Fruit fly (Drosophila melanogaster) whole organism, embryonic: ENCODE measurements around the gene Ugt305A1.

ENCODE experiments used
- CG10366 ChIP-seq: fragments of 200-800 bp; sonication (Bioruptor generic); IDR thresholded peaks from 2 replicates; pipeline ENCODE4 v1.3.6; 2022; ENCODE audit warnings: missing biosample characterization, missing genetic modification characterization
- CG11085 ChIP-seq: fragments of 200-800 bp; sonication (Bioruptor generic); IDR thresholded peaks from 2 replicates; pipeline ENCODE4 v1.3.6; 2022; ENCODE audit warnings: missing biosample characterization, missing genetic modification characterization
- CG14050 ChIP-seq: fragments of 200-800 bp; sonication (Bioruptor generic); IDR thresholded peaks from 3 replicates; pipeline ENCODE4 v1.3.6; 2022; ENCODE audit warnings: missing biosample characterization, missing genetic modification characterization
- CG17186 ChIP-seq: fragments of 200-800 bp; sonication (Bioruptor generic); optimal IDR thresholded peaks from 3 replicates; lab custom pipeline; 2017; ENCODE audit warnings: missing biosample characterization, missing genetic modification reagents, missing genetic modification characterization
- CG17328 ChIP-seq: fragments of 200-800 bp; sonication (Bioruptor generic); IDR thresholded peaks from 2 replicates; pipeline ENCODE4 v1.3.6; 2022; ENCODE audit warnings: missing biosample characterization, missing genetic modification characterization
- CG17361 ChIP-seq: fragments of 200-800 bp; sonication (Bioruptor generic); IDR thresholded peaks from 3 replicates; pipeline ENCODE4 v1.3.6; 2022; ENCODE audit warnings: missing biosample characterization, missing genetic modification characterization
- CG18011 ChIP-seq: fragments of 200-800 bp; sonication (Bioruptor generic); optimal IDR thresholded peaks from 2 replicates; lab custom pipeline; 2017; ENCODE audit warnings: missing biosample characterization, missing genetic modification characterization, mild to moderate bottlenecking, moderate library complexity, missing genotype
- CG18599 ChIP-seq: fragments of 200-800 bp; sonication (Bioruptor generic); optimal IDR thresholded peaks from 3 replicates; lab custom pipeline; 2017; ENCODE audit warnings: missing biosample characterization, missing genetic modification characterization, mild to moderate bottlenecking, moderate library complexity, missing genetic modification reagents
- CG2678 ChIP-seq: fragments of 200-800 bp; sonication (Bioruptor generic); optimal IDR thresholded peaks from 3 replicates; lab custom pipeline; 2019; ENCODE audit warnings: missing biosample characterization, mild to moderate bottlenecking, missing genetic modification characterization, moderate library complexity
- CG2889 ChIP-seq: fragments of 200-800 bp; sonication (Bioruptor generic); IDR thresholded peaks from 3 replicates; pipeline ENCODE4 v1.3.6; 2022; ENCODE audit warnings: missing biosample characterization, missing genetic modification characterization
- CG32772 ChIP-seq: fragments of 200-800 bp; sonication (Bioruptor generic); IDR thresholded peaks from 2 replicates; pipeline ENCODE4 v1.3.6; 2022; ENCODE audit warnings: missing biosample characterization, missing genetic modification characterization
- CG3995 ChIP-seq: fragments of 200-800 bp; sonication (Bioruptor generic); optimal IDR thresholded peaks from 3 replicates; lab custom pipeline; 2016; ENCODE audit warnings: missing biosample characterization, missing genetic modification characterization
- CG4707 ChIP-seq: fragments of 200-800 bp; sonication (Bioruptor generic); optimal IDR thresholded peaks from 2 replicates; lab custom pipeline; 2018; ENCODE audit warnings: missing biosample characterization, mild to moderate bottlenecking, missing genetic modification characterization, moderate library complexity
- CG5953 ChIP-seq: fragments of 200-800 bp; sonication (Bioruptor generic); IDR thresholded peaks from 2 replicates; pipeline ENCODE4 v1.3.6; 2022; ENCODE audit warnings: missing biosample characterization, missing genetic modification characterization
- CG6272 ChIP-seq: fragments of 200-800 bp; sonication (Bioruptor generic); IDR thresholded peaks from 2 replicates; pipeline ENCODE4 v1.3.6; 2022; ENCODE audit warnings: missing biosample characterization, missing genetic modification characterization
- CG6813 ChIP-seq: fragments of 200-800 bp; sonication (Bioruptor generic); optimal IDR thresholded peaks from 2 replicates; lab custom pipeline; 2017; ENCODE audit warnings: missing biosample characterization, missing genetic modification characterization, mild to moderate bottlenecking, moderate library complexity, missing genetic modification reagents
- CG7556 ChIP-seq: fragments of 200-800 bp; sonication (Bioruptor generic); optimal IDR thresholded peaks from 2 replicates; lab custom pipeline; 2017; ENCODE audit warnings: missing biosample characterization, mild to moderate bottlenecking, missing genetic modification characterization
- CG7786 ChIP-seq: fragments of 200-800 bp; sonication (Bioruptor generic); optimal IDR thresholded peaks from 2 replicates; lab custom pipeline; 2016; ENCODE audit warnings: missing biosample characterization, missing genetic modification characterization
- CG9609 ChIP-seq: fragments of 200-800 bp; sonication (Bioruptor generic); optimal IDR thresholded peaks from 3 replicates; lab custom pipeline; 2016; ENCODE audit warnings: missing biosample characterization, missing genetic modification characterization
- CG9817 ChIP-seq: fragments of 200-800 bp; sonication (Bioruptor generic); optimal IDR thresholded peaks from 2 replicates; lab custom pipeline; 2018; ENCODE audit warnings: missing biosample characterization, mild to moderate bottlenecking, missing genetic modification characterization, moderate library complexity
- CoRest ChIP-seq: fragments of 200-800 bp; sonication (Bioruptor generic); optimal IDR thresholded peaks from 3 replicates; lab custom pipeline; 2018; ENCODE audit warnings: missing biosample characterization, mild to moderate bottlenecking, missing genetic modification characterization, moderate library complexity
- Dad ChIP-seq: fragments of 200-800 bp; sonication (Bioruptor generic); optimal IDR thresholded peaks from 3 replicates; lab custom pipeline; 2016; ENCODE audit warnings: missing biosample characterization, missing genetic modification characterization
- E2f1 ChIP-seq: fragments of 200-800 bp; sonication (Bioruptor generic); IDR thresholded peaks from 2 replicates; pipeline ENCODE4 v1.3.6; 2022; ENCODE audit warnings: missing biosample characterization, missing genetic modification characterization
- Eip74EF ChIP-seq, 2 experiments: fragments of 200-800 bp in 1 of 2; fragments of >200 bp in 1 of 2; sonication (Bioruptor generic) in 1 of 2; optimal IDR thresholded peaks; 2 replicates each; lab custom pipeline; 2017 to 2019; ENCODE audit warnings: missing biosample characterization in 2 of 2, missing genetic modification characterization in 2 of 2, mild to moderate bottlenecking in 1 of 2, moderate library complexity in 1 of 2
- H15 ChIP-seq: fragments of 200-800 bp; sonication (Bioruptor generic); IDR thresholded peaks from 3 replicates; pipeline ENCODE4 v1.3.6; 2022; ENCODE audit warnings: missing biosample characterization, missing genetic modification characterization
- H2.0 ChIP-seq: fragments of 200-800 bp; sonication (Bioruptor generic); IDR thresholded peaks from 2 replicates; pipeline ENCODE4 v1.3.6; 2022; ENCODE audit warnings: missing biosample characterization, missing genetic modification characterization
- HLH3B ChIP-seq: fragments of 200-800 bp; sonication (Bioruptor generic); IDR thresholded peaks from 2 replicates; pipeline ENCODE4 v1.3.6; 2022; ENCODE audit warnings: missing biosample characterization, missing genetic modification characterization
- Kr ChIP-seq: fragments of 200-800 bp; sonication (Bioruptor generic); optimal IDR thresholded peaks from 2 replicates; lab custom pipeline; 2017; ENCODE audit warnings: missing biosample characterization, mild to moderate bottlenecking, missing genetic modification characterization
- MBD-R2 ChIP-seq: fragments of 200-800 bp; sonication (Bioruptor generic); IDR thresholded peaks from 2 replicates; pipeline ENCODE4 v1.3.6; 2022; ENCODE audit warnings: missing biosample characterization, missing genetic modification characterization
- Ptx1 ChIP-seq: fragments of 200-800 bp; sonication (Bioruptor generic); IDR thresholded peaks from 2 replicates; pipeline ENCODE4 v1.3.6; 2022; ENCODE audit warnings: missing biosample characterization, missing genetic modification characterization
- Ravus ChIP-seq: fragments of 200-800 bp; sonication (Bioruptor generic); IDR thresholded peaks from 2 replicates; pipeline ENCODE4 v1.3.6; 2022; ENCODE audit warnings: missing biosample characterization, missing genetic modification characterization
- Xrp1 ChIP-seq: fragments of 200-800 bp; sonication (Bioruptor generic); IDR thresholded peaks from 2 replicates; pipeline ENCODE4 v1.3.6; 2022; ENCODE audit warnings: missing biosample characterization, missing genetic modification characterization
- ase ChIP-seq: fragments of 200-800 bp; sonication (Bioruptor generic); IDR thresholded peaks from 3 replicates; pipeline ENCODE4 v1.3.6; 2022; ENCODE audit warnings: missing biosample characterization, missing genetic modification characterization
- bcd ChIP-seq: fragments of 200-800 bp; sonication (Bioruptor generic); optimal IDR thresholded peaks from 2 replicates; lab custom pipeline; 2017; ENCODE audit warnings: missing biosample characterization, mild to moderate bottlenecking, missing genetic modification characterization
- cg ChIP-seq: fragments of 200-800 bp; sonication (Bioruptor generic); optimal IDR thresholded peaks from 3 replicates; lab custom pipeline; 2019; ENCODE audit warnings: missing biosample characterization, mild to moderate bottlenecking, missing genetic modification characterization, moderate library complexity
- danr ChIP-seq: fragments of 200-800 bp; sonication (Bioruptor generic); IDR thresholded peaks from 2 replicates; pipeline ENCODE4 v1.3.6; 2022; ENCODE audit warnings: missing biosample characterization, missing genetic modification characterization
- dysf ChIP-seq: fragments of 200-800 bp; sonication (Bioruptor generic); IDR thresholded peaks from 3 replicates; pipeline ENCODE4 v1.3.6; 2022; ENCODE audit warnings: missing biosample characterization, missing genetic modification characterization
- fd102C ChIP-seq: fragments of 200-800 bp; sonication (Bioruptor generic); optimal IDR thresholded peaks from 2 replicates; lab custom pipeline; 2018; ENCODE audit warnings: missing biosample characterization, mild to moderate bottlenecking, missing genetic modification characterization, moderate library complexity
- fd96Cb ChIP-seq: fragments of 200-800 bp; sonication (Bioruptor generic); optimal IDR thresholded peaks from 2 replicates; lab custom pipeline; 2018; ENCODE audit warnings: missing biosample characterization, mild to moderate bottlenecking, missing genetic modification characterization, moderate library complexity
- gsb-n ChIP-seq: fragments of 200-800 bp; sonication (Bioruptor generic); optimal IDR thresholded peaks from 3 replicates; lab custom pipeline; 2018; ENCODE audit warnings: missing biosample characterization, mild to moderate bottlenecking, missing genetic modification characterization
- insv ChIP-seq, 2 experiments: fragments of 200-800 bp; sonication (Bioruptor generic); optimal IDR thresholded peaks; 3 replicates each; lab custom pipeline; 2016 to 2018; ENCODE audit warnings: missing biosample characterization in 2 of 2, missing genetic modification characterization in 2 of 2
- klu ChIP-seq: fragments of 200-800 bp; sonication (Bioruptor generic); IDR thresholded peaks from 2 replicates; pipeline ENCODE4 v1.3.6; 2022; ENCODE audit warnings: missing biosample characterization, missing genetic modification characterization
- peb ChIP-seq: fragments of 200-800 bp; sonication (Bioruptor generic); IDR thresholded peaks from 2 replicates; pipeline ENCODE4 v1.3.6; 2022; ENCODE audit warnings: missing biosample characterization, missing genetic modification characterization
- ranshi ChIP-seq: fragments of 200-800 bp; sonication (Bioruptor generic); IDR thresholded peaks from 2 replicates; pipeline ENCODE4 v1.3.6; 2022; ENCODE audit warnings: missing biosample characterization, missing genetic modification characterization
- rib ChIP-seq: fragments of 200-800 bp; sonication (Bioruptor generic); IDR thresholded peaks from 2 replicates; pipeline ENCODE4 v1.3.6; 2022; ENCODE audit warnings: missing biosample characterization, missing genetic modification characterization
- slbo ChIP-seq: fragments of 200-800 bp; sonication (Bioruptor generic); IDR thresholded peaks from 2 replicates; pipeline ENCODE4 v1.3.6; 2022; ENCODE audit warnings: missing biosample characterization, missing genetic modification characterization
- tio ChIP-seq: fragments of 200-800 bp; sonication (Bioruptor generic); optimal IDR thresholded peaks from 2 replicates; lab custom pipeline; 2017; ENCODE audit warnings: missing biosample characterization, missing genetic modification characterization, inconsistent platforms
- toy ChIP-seq: fragments of 200-800 bp; sonication (Bioruptor generic); IDR thresholded peaks from 2 replicates; pipeline ENCODE4 v1.3.6; 2022; ENCODE audit warnings: missing biosample characterization, missing genetic modification characterization
- vfl ChIP-seq: fragments of 200-800 bp; sonication (Bioruptor generic); optimal IDR thresholded peaks from 2 replicates; lab custom pipeline; 2016; ENCODE audit warnings: missing biosample characterization, missing genetic modification characterization
- zf30C ChIP-seq: fragments of 200-800 bp; sonication (Bioruptor generic); optimal IDR thresholded peaks from 3 replicates; lab custom pipeline; 2018; ENCODE audit warnings: missing biosample characterization, mild to moderate bottlenecking, missing genetic modification characterization
- zfh1 ChIP-seq: fragments of 200-800 bp; sonication (Bioruptor generic); IDR thresholded peaks from 3 replicates; pipeline ENCODE4 v1.3.6; 2022; ENCODE audit warnings: missing biosample characterization, missing genetic modification characterization

Gene Ugt305A1

DNA sequence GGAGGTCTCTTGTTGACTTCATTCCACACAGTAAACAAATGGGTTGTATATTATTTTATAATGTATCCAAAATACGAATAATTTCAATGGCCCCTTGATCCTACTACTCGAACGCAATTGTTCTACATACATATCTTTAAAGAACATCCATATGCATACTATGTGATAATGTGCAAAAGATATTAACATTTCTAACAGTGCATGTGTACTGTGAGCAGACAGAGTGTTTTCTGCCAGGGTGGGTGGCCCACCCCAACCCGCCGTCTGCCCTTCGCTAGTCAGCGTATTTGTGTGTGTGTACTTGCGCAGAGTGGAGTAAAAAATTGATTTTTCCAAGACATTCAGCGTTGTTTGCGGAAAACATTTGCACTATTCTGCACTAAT lies 11.4 kb downstream of the Ugt305A1 start (continued):
- TF ChIP-seq CG17328, result peak; percentile 79
- TF ChIP-seq tio, result peak; percentile 23
- TF ChIP-seq CG3995 (GFP tag; lab: Kevin White, UChicago), result no peak
- peak; percentile 81 for TF ChIP-seq E2f1
- TF ChIP-seq MBD-R2 (GFP tag; lab: Robert Waterston, UW), result peak; percentile 34
- TF ChIP-seq rib (GFP tag; lab: Robert Waterston, UW), result 0 out of 2 replicates have a peak, but pooled peaks have one; percentile 10
- TF ChIP-seq CoRest (tag; lab: Kevin White, UChicago), result no peak
- peak; percentile 78 for TF ChIP-seq Xrp1 (GFP tag; lab: Robert Waterston, UW)
- peak; percentile 61 for TF ChIP-seq CG6813
- TF ChIP-seq peb, result peak; percentile 38; the same call in 1 of the 2 replicates
- TF ChIP-seq danr (GFP tag; lab: Robert Waterston, UW), result peak; percentile 47; the same call in 1 of the 2 replicates
- TF ChIP-seq CG9609, result peak; percentile 45
- peak; percentile 76 for TF ChIP-seq H2.0
- peak; percentile 6 for TF ChIP-seq cg (GFP tag; lab: Kevin White, UChicago)
- TF ChIP-seq dysf (GFP tag; lab: Robert Waterston, UW), result peak; percentile 78
- peak; percentile 87 for TF ChIP-seq zfh1 (GFP tag; lab: Robert Waterston, UW)
- peak; percentile 43; the same call in 1 of the 2 replicates for TF ChIP-seq toy (GFP tag; lab: Robert Waterston, UW)
- TF ChIP-seq HLH3B (GFP tag; lab: Robert Waterston, UW), result peak; percentile 82
- peak; percentile 39 for TF ChIP-seq bcd (GFP tag; lab: Kevin White, UChicago)
- peak; percentile 38; the same call in 1 of the 2 replicates for TF ChIP-seq klu (GFP tag; lab: Robert Waterston, UW)
- peak; percentile 74 for TF ChIP-seq CG14050 (GFP tag; lab: Robert Waterston, UW)
- TF ChIP-seq CG7786, result peak; percentile 26
- TF ChIP-seq CG2678 (tag; lab: Kevin White, UChicago), result peak; percentile 37
- peak; percentile 57 for TF ChIP-seq Ravus (GFP tag; lab: Robert Waterston, UW)
- peak; percentile 33 for TF ChIP-seq CG4707 (GFP tag; lab: Kevin White, UChicago)
- peak; percentile 12 for TF ChIP-seq CG17186 (GFP tag; lab: Kevin White, UChicago)
- peak; percentile 88 for TF ChIP-seq slbo
- TF ChIP-seq ranshi (GFP tag; lab: Robert Waterston, UW), result peak; percentile 83
- TF ChIP-seq CG2889, result peak; percentile 31; the same call in 1 of the 3 replicates
- TF ChIP-seq CG7556 (GFP tag; lab: Kevin White, UChicago), result peak; percentile 46
- peak; percentile 60 for TF ChIP-seq fd96Cb (tag; lab: Kevin White, UChicago)
- peak; percentile 34 for TF ChIP-seq vfl (GFP tag; lab: Kevin White, UChicago)
- TF ChIP-seq zf30C (GFP tag; lab: Kevin White, UChicago), result no peak
- no peak for TF ChIP-seq Kr
- peak; percentile 75 for TF ChIP-seq CG10366 (GFP tag; lab: Robert Waterston, UW)
- TF ChIP-seq CG32772, result peak; percentile 69
- TF ChIP-seq CG17361, result peak; percentile 34; the same call in 1 of the 3 replicates
- peak; percentile 64; the same call in 2 of the 3 replicates for TF ChIP-seq H15 (GFP tag; lab: Robert Waterston, UW)
- peak; percentile 78 for TF ChIP-seq Ptx1 (GFP tag; lab: Robert Waterston, UW)
- TF ChIP-seq CG5953 (GFP tag; lab: Robert Waterston, UW), result peak; percentile 72; the same call in 1 of the 2 replicates
- peak; percentile 78 for TF ChIP-seq ase
- TF ChIP-seq CG11085, result no peak
- no peak for TF ChIP-seq Eip74EF (GFP tag; optimal IDR thresholded peaks at IDR 0.05; lab: Kevin White, UChicago)
- no peak for TF ChIP-seq gsb-n (tag; lab: Kevin White, UChicago)
- TF ChIP-seq CG9817 (tag; lab: Kevin White, UChicago), result peak; percentile 56
- TF ChIP-seq CG18011 (GFP tag; lab: Kevin White, UChicago), result no peak
- peak; percentile 35 for TF ChIP-seq CG6272 (GFP tag; lab: Robert Waterston, UW)
- no peak for TF ChIP-seq fd102C (GFP tag; lab: Kevin White, UChicago)
- peak; percentile 66 for TF ChIP-seq CG18599
- no peak for TF ChIP-seq Dad (GFP tag; lab: Kevin White, UChicago)
- TF ChIP-seq insv (GFP tag; optimal IDR thresholded peaks at IDR 0.05; lab: Kevin White, UChicago), result no peak
